Worm (Caenorhabditis elegans) whole organism, L4/young adult: Measurements from ENCODE around the gene R10E11.5.

Source experiments
- W03F9.2 ChIP-seq: fragments of 150-350 bp; optimal IDR thresholded peaks from 2 replicates; lab custom pipeline; 2014; ENCODE audit warnings: missing biosample characterization, missing genetic modification characterization
- dao-5 ChIP-seq: sonication (generic microtip); optimal IDR thresholded peaks from 2 replicates; lab custom pipeline; 2016; ENCODE audit warnings: missing genotype, missing genetic modification characterization, moderate library complexity, missing compliant biosample characterization
- him-1 ChIP-seq: sonication (generic microtip); optimal IDR thresholded peaks from 2 replicates; lab custom pipeline; 2016; ENCODE audit warnings: missing genotype, missing genetic modification reagents, missing genetic modification characterization, missing compliant biosample characterization

Gene R10E11.5

DNA sequence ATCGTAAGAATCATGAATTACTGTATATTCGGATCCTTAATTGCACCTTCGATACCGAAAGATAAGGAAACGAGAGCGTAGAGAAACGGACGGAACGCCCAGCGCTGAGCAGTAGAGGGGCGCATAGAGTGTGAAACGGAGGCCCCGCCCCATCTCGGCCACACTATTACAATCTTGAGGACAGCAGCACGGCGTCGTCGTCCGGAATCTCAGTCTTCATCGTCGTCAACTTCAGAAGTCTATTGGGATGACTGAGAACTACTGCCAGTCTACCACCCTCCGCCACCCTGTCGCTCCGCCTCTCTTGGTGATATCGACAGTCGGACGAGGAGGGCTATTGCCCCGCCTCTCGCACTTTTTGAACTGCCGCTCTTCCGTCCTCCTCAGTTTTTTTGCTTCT lies 24.7 kb downstream of the R10E11.5 start:
- no peak for TF ChIP-seq him-1

- TF ChIP-seq dao-5 (tag; lab: Kevin White, UChicago) (no peak), W03F9.2 (tag; lab: Kevin White, UChicago) (peak; percentile 29)
Observed at ce11 chrIII:9762093-9762748, 27.2 kb downstream of the R10E11.5 start, which contains the start of gene gcc-2. Gene gcc-2, minus strand, starts transcription at chrIII:9762143.

ce11 chrIII:9760184-9760583 lies 29.3 kb downstream of the R10E11.5 start:
- no peak for TF ChIP-seq W03F9.2 (tag; lab: Kevin White, UChicago)
- no peak for TF ChIP-seq dao-5 (tag; lab: Kevin White, UChicago)
- TF ChIP-seq him-1, result no peak

DNA sequence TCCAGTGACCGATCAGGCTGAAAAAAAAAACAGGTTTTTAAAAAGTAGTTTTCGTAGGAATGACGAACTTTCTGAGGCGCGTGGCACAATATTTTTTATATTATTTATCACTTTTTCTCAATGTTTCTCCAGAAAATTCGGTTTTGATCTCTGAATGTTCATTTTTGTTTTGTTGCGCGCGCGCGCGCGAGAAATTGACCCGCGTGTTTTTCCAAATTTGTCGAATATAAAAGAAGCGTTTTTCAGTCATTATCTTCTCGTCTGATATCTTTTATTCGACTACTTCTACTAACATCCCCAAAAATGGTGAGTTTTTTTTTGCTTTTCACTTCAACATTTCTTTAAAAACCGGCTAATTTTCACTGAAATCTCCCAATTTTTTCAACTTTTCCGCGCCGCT lies 30.6 kb downstream of the R10E11.5 start, which contains the start of gene rmd-1:
Gene rmd-1 (plus strand): TSS at position 247 of the 400 bp plus-strand sequence.
- TF ChIP-seq him-1, result no peak
- no peak for TF ChIP-seq W03F9.2 (tag; lab: Kevin White, UChicago)
- no peak for TF ChIP-seq dao-5 (tag; lab: Kevin White, UChicago)

DNA sequence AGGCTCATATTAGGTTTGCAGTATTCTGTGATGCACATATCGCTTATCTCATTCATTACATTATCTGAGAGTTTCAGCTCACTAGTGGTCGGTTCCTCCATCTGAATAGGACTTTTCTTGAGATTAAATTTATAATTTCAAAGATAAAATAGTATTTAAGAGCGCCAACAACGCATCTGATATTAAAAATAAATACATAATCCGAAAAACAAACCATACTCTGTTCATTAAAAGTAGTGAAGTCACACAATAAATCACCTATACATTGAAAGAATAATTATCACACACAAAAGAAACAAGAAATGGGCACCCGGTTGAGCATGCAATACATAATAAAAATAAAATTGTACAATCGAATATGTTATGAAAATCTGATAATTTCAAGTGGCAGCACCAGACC lies 32.0 kb downstream of the R10E11.5 start, which contains the start of gene vps-53:
Gene vps-53 (minus strand): TSS at position 101 of the 400 bp plus-strand sequence.
- TF ChIP-seq W03F9.2 (tag; lab: Kevin White, UChicago), result no peak
- no peak for TF ChIP-seq him-1
- TF ChIP-seq dao-5 (tag; lab: Kevin White, UChicago), result no peak

DNA sequence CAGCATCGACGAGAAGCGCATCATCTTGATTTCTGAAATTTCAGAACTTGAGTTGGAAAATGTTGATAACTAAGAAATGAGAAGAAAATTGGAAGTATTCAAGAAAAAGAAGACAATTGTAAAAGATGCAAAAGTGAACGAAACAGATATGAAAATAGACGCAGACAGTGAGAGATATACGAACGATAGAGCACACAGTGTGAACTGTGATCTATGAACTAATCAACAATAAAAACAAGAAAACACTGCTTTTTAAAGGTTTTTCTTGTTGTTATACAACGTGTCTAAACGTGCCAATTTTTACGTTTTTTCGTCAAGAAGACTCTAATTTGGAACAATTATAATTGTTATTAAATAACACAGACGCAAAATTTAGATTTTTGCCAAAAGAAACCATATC lies 36.6 kb downstream of the R10E11.5 start, which contains the start of gene ech-6:
Gene ech-6 (minus strand): TSS at position 32 of the 400 bp plus-strand sequence.
- no peak for TF ChIP-seq W03F9.2 (tag; lab: Kevin White, UChicago)
- no peak for TF ChIP-seq dao-5 (tag; lab: Kevin White, UChicago)
- no peak for TF ChIP-seq him-1

DNA sequence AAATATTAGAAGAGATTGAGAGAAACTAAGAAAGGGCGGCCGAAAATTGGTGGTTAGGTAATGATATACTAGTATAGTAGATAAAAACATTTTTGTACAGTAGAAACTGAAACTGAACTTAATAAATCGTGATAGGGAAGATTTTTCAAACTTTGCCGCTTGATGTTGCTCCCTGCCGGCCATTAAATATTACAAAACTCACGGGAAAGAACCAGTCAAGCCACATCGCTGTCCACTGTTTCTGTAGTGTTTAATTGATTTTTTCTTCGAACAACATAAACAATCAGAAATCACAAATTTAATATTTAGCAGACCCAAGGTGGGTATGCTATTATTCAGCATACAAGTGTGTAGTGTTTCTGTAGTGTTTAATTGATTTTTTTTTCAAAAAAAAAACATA lies 38.4 kb downstream of the R10E11.5 start, which contains the start of gene T05G5.5:
Gene T05G5.5 (minus strand): TSS at position 359 of the 400 bp plus-strand sequence.
- TF ChIP-seq dao-5 (tag; lab: Kevin White, UChicago) (no peak), W03F9.2 (tag; lab: Kevin White, UChicago) (no peak), him-1 (no peak)

DNA sequence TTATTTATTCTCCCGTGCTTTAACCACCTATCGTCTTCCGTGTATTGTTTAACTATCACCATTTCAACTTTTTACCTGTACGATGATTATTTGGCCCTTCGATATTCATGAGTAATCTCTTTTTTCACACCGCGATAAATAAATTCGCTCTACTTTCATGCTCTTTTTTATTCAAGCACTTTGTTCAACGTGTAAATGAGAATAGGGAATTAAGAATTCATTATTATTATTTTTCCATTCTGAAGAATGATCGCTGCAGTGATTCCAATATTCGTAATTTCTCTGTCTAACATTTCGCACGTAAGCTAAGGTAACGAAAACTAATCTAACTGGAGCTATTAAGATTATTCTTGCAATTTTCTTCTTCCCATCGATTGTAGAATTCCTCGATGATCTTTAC lies 40.8 kb downstream of the R10E11.5 start, which contains the start of gene T05G5.4:
Gene T05G5.4 (plus strand): TSS at position 241 of the 400 bp plus-strand sequence.
- TF ChIP-seq dao-5 (tag; lab: Kevin White, UChicago), result no peak
- no peak for TF ChIP-seq W03F9.2 (tag; lab: Kevin White, UChicago)
- no peak for TF ChIP-seq him-1

ce11 chrIII:9747133-9747532 lies 42.3 kb downstream of the R10E11.5 start, which contains the start of the genes iff-1 and cdk-1:
Gene iff-1, minus strand, starts transcription at chrIII:9747193.
Gene cdk-1, plus strand, starts transcription at chrIII:9747472.
- TF ChIP-seq dao-5 (tag; lab: Kevin White, UChicago) (no peak), W03F9.2 (tag; lab: Kevin White, UChicago) (no peak), him-1 (no peak)

ce11 chrIII:9746665-9747064 lies 42.8 kb downstream of the R10E11.5 start:
- TF ChIP-seq him-1, result no peak
- TF ChIP-seq dao-5 (tag; lab: Kevin White, UChicago), result no peak

- TF ChIP-seq W03F9.2 (tag; lab: Kevin White, UChicago) (no peak), him-1 (no peak), dao-5 (tag; lab: Kevin White, UChicago) (no peak)
Observed at ce11 chrIII:9745333-9745897, 44.0 kb downstream of the R10E11.5 start.

ce11 chrIII:9744525-9744924 lies 44.9 kb downstream of the R10E11.5 start:
- TF ChIP-seq W03F9.2 (tag; lab: Kevin White, UChicago), result no peak
- no peak for TF ChIP-seq dao-5 (tag; lab: Kevin White, UChicago)

DNA sequence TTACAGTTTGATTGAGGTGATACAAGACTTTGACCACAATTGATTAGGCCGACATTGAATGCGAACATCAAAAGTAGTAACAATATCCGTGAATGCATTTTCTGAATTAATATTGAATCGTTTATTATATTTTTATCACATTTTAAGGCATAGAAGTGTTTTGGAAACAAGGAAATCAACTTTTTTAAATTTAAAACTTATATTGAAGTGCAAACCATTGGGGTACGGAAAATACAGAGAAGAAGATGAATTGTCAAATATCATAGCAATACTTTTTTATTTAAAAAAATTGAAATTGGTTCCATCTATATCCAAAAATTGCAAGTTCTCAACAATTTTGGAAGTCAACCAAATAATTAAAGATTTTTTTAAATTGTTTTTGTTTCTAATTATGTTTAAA lies 46.2 kb downstream of the R10E11.5 start, which contains the start of gene T05G5.1:
Gene T05G5.1 (minus strand): TSS at position 101 of the 400 bp plus-strand sequence.
- TF ChIP-seq him-1, result no peak
- TF ChIP-seq dao-5 (tag; lab: Kevin White, UChicago), result no peak
- TF ChIP-seq W03F9.2 (tag; lab: Kevin White, UChicago), result no peak

DNA sequence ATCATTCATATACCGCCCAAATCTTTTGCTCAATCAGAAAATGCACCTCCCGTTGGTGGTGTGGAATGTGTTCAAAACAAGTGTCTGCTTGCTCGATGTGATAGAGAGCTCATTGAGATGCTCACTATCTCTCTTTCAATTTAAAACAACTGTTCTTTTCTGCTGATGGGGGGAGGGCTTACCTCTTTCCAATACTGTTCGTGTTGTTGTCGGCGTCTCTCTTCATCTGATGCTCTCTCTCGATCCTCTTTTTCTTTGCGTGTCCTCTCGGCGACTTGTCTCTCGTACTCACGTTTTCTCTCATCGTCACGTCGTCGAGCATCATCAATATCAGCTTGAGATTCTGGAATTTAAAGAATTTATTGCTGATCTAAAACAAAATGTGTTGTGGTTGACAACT lies 47.5 kb downstream of the R10E11.5 start:
- TF ChIP-seq W03F9.2 (tag; lab: Kevin White, UChicago) (no peak), him-1 (no peak), dao-5 (tag; lab: Kevin White, UChicago) (no peak)
